Worm (Caenorhabditis elegans): Measurements from ENCODE around the gene lon-1.

DNA sequence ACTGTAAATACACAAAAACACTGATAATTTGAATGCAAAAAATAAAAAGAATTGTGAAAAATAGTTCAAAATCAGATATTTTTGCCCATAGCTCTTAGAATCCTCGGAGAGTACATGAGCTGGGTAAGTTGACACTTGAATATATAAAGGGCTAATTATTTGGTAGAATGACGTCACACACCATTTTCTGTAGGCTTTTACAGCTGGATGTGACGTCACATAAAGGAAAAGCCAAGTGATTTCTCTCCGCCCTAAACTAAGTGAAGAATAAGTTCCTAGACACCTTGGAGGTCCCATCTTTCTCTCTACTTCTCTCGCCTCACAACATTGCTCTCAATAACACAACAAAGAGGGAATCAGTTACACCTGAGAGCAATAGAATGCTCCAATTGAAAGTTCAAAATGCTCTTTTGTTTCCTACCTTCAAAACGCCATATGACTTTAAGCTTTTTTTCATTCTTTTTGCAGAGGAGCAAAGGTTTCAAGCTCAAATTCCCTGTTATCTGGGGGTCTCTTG, 12.9 kb downstream of the lon-1 start, which contains the start of gene osg-1:
- TF ChIP-seq Y22D7AL.16 (tag; optimal IDR thresholded peaks at IDR 0.05) (no peak), pat-9 (tag; optimal IDR thresholded peaks at IDR 0.05) (no peak), ceh-2 (tag; optimal IDR thresholded peaks at IDR 0.05) (no peak), sox-2 (GFP tag; IDR thresholded peaks at IDR 0.05) (no peak), che-1 (tag; optimal IDR thresholded peaks at IDR 0.05) (no peak), nhr-11 (tag; optimal IDR thresholded peaks at IDR 0.05) (no peak), lin-11 (tag; optimal IDR thresholded peaks at IDR 0.05) (no peak), hlh-30 (tag; optimal IDR thresholded peaks at IDR 0.05; ENCODE audit: insufficient read depth) (no peak), unc-86 (tag; optimal IDR thresholded peaks at IDR 0.05) (no peak)
